Fruit fly (Drosophila melanogaster): ENCODE results near the gene Nufip.
A peak's percentile ranks its signal among the peaks of the same experiment; 100 is the strongest.

Nufip gene

dm6 chr3L:18791232-18792008 lies 43.3 kb upstream of the Nufip start (continued):
- peak; percentile 55 for TF ChIP-seq Meics (GFP tag; optimal IDR thresholded peaks at IDR 0.05)
- TF ChIP-seq Pdp1 (GFP tag; optimal IDR thresholded peaks at IDR 0.05), result peak; percentile 1 to 41
- peak; percentile 11 for TF ChIP-seq CG7786 (GFP tag; optimal IDR thresholded peaks at IDR 0.05)
- TF ChIP-seq ewg (GFP tag; optimal IDR thresholded peaks at IDR 0.05), result no peak
- peak; percentile 33 for TF ChIP-seq Hmr (GFP tag; optimal IDR thresholded peaks at IDR 0.05)
- no peak for TF ChIP-seq Trl (optimal IDR thresholded peaks at IDR 0.05)
- peak; percentile 6 for TF ChIP-seq Trl (GFP tag; optimal IDR thresholded peaks at IDR 0.05)
- TF ChIP-seq dan (GFP tag; IDR thresholded peaks at IDR 0.05), result no peak
- peak; percentile 20 for TF ChIP-seq CG4820 (GFP tag; optimal IDR thresholded peaks at IDR 0.05)
- TF ChIP-seq nom (GFP tag; optimal IDR thresholded peaks at IDR 0.05), result peak; percentile 83
- TF ChIP-seq Ptx1 (GFP tag; IDR thresholded peaks at IDR 0.05), result peak; percentile 70

DNA sequence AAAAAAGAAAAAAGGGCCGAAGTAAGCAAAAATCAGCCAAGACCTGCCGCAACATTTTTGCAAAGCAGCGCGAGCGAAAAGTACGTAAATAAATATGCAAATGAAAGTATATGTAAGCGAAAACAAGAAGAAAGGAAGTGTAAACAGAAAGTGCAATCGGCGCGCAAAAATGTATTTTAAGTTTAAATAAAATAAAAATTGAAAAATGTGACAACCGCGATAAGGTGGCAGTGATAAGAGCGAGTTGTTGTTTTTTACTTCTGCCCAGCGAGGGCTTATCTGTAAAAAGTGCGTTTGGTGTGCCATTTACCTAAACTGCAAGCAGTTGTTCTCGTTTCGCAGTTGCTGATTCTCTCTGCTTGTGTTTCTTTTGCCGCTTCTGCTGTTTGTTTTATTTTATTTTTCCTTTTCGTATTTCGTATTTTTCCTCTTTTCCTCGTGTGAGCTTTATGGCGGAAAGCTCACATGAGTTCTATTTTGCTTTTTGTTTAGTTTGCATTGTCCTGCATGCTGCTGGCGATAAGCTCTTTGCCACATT lies 42.5 kb upstream of the Nufip start:
- TF ChIP-seq CG11696 (GFP tag; IDR thresholded peaks at IDR 0.05) (0 out of 2 replicates have a peak, but pooled peaks have one; percentile 7), bsh (GFP tag; optimal IDR thresholded peaks at IDR 0.05) (peak in 1 of 2 experiments; percentile 83), insv (GFP tag; optimal IDR thresholded peaks at IDR 0.05) (no peak), CG10321 (GFP tag; IDR thresholded peaks at IDR 0.05) (0 out of 2 replicates have a peak, but pooled peaks have one; percentile 21), Drgx (GFP tag; IDR thresholded peaks at IDR 0.05) (peak; percentile 89), nom (GFP tag; optimal IDR thresholded peaks at IDR 0.05) (peak; percentile 89), CG8388 (GFP tag; optimal IDR thresholded peaks at IDR 0.05) (no peak), Sox100B (GFP tag; optimal IDR thresholded peaks at IDR 0.05) (no peak), Ravus (GFP tag; IDR thresholded peaks at IDR 0.05) (no peak), lbe (GFP tag; optimal IDR thresholded peaks at IDR 0.05) (peak; percentile 26), croc (GFP tag; conservative IDR thresholded peaks at IDR 0.05) (no peak)

dm6 chr3L:18789203-18790018 lies 41.2 kb upstream of the Nufip start:
- TF ChIP-seq ftz-f1 (GFP tag; optimal IDR thresholded peaks at IDR 0.05) (peak; percentile 99), sc (optimal IDR thresholded peaks at IDR 0.05) (no peak), sc (GFP tag; optimal IDR thresholded peaks at IDR 0.05) (no peak), Rx (GFP tag; IDR thresholded peaks at IDR 0.05) (no peak; the same call in 1 of the 2 replicates), Doc3 (GFP tag; IDR thresholded peaks at IDR 0.05; ENCODE audit: partially characterized antibody) (no peak), esg (GFP tag; conservative IDR thresholded peaks at IDR 0.05) (no peak), YL-1 (GFP tag; optimal IDR thresholded peaks at IDR 0.05) (peak; percentile 15), bowl (GFP tag; IDR thresholded peaks at IDR 0.05) (no peak), Spps (tag; optimal IDR thresholded peaks at IDR 0.05) (no peak), CG6683 (GFP tag; optimal IDR thresholded peaks at IDR 0.05) (peak; percentile 63), crp (GFP tag; optimal IDR thresholded peaks at IDR 0.05) (no peak), Dad (GFP tag; optimal IDR thresholded peaks at IDR 0.05) (peak; percentile 41), CG14860 (GFP tag; IDR thresholded peaks at IDR 0.05; ENCODE audit: partially characterized antibody) (no peak), lmd (GFP tag; IDR thresholded peaks at IDR 0.05) (no peak; the same call in 1 of the 2 replicates), Deaf1 (tag; optimal IDR thresholded peaks at IDR 0.05) (peak; percentile 99), NC2β (GFP tag; optimal IDR thresholded peaks at IDR 0.05) (no peak), CG3163 (GFP tag; optimal IDR thresholded peaks at IDR 0.05) (no peak), Hr39 (optimal IDR thresholded peaks at IDR 0.05) (no peak), tap (tag; optimal IDR thresholded peaks at IDR 0.05) (peak; percentile 7), toy (GFP tag; IDR thresholded peaks at IDR 0.05) (0 out of 2 replicates have a peak, but pooled peaks have one; percentile 23), tll (GFP tag; optimal IDR thresholded peaks at IDR 0.05) (no peak), CG7357 (GFP tag; IDR thresholded peaks at IDR 0.05) (no peak), ase (GFP tag; IDR thresholded peaks at IDR 0.05) (peak; percentile 41; the same call in 1 of the 3 replicates), CG4328 (GFP tag; optimal IDR thresholded peaks at IDR 0.05) (peak; percentile 79)

All from whole organism, embryonic.